Worm (Caenorhabditis elegans) whole organism, L3 larva: Measurements from ENCODE around the gene mog-2.
A peak's percentile ranks its signal among the peaks of the same experiment; 100 is the strongest.

Source experiments
- R02D3.7 ChIP-seq: fragments of 150-350 bp; optimal IDR thresholded peaks from 2 replicates; lab custom pipeline; 2014; ENCODE audit warnings: missing biosample characterization, missing genetic modification characterization
- ZK546.5 ChIP-seq: sonication (generic microtip); optimal IDR thresholded peaks from 2 replicates; lab custom pipeline; 2017; ENCODE audit warnings: missing biosample characterization, missing genetic modification characterization
- aly-2 ChIP-seq: fragments of 150-350 bp; optimal IDR thresholded peaks from 2 replicates; lab custom pipeline; 2014; ENCODE audit warnings: missing biosample characterization, missing genetic modification characterization
- ama-1 ChIP-seq: fragments of 150-350 bp; optimal IDR thresholded peaks from 2 replicates; lab custom pipeline; 2018
- ceh-82 ChIP-seq: fragments of 150-350 bp; optimal IDR thresholded peaks from 2 replicates; lab custom pipeline; 2014; ENCODE audit warnings: missing biosample characterization, missing genetic modification characterization
- ceh-9 ChIP-seq: sonication (generic microtip); optimal IDR thresholded peaks from 2 replicates; lab custom pipeline; 2018; ENCODE audit warnings: missing biosample characterization, missing genetic modification characterization
- daf-12 ChIP-seq: fragments of 150-350 bp; optimal IDR thresholded peaks from 2 replicates; lab custom pipeline; 2014; ENCODE audit warnings: missing biosample characterization, missing genetic modification reagents, missing genetic modification characterization
- egl-27 ChIP-seq: sonication (generic microtip); optimal IDR thresholded peaks from 4 replicates; lab custom pipeline; 2017; ENCODE audit warnings: missing biosample characterization, missing genetic modification reagents, missing genetic modification characterization
- egl-5 ChIP-seq: fragments of 150-350 bp; optimal IDR thresholded peaks from 2 replicates; lab custom pipeline; 2017; ENCODE audit warnings: missing biosample characterization, missing genetic modification reagents, missing genetic modification characterization, inconsistent platforms
- elt-1 ChIP-seq: fragments of 150-350 bp; optimal IDR thresholded peaks from 2 replicates; lab custom pipeline; 2014; ENCODE audit warnings: missing biosample characterization, missing genetic modification characterization
- elt-2 ChIP-seq: sonication (generic microtip); optimal IDR thresholded peaks from 2 replicates; lab custom pipeline; 2016; ENCODE audit warnings: missing genetic modification reagents, mild to moderate bottlenecking, missing genetic modification characterization, missing compliant biosample characterization
- elt-3 ChIP-seq, 3 experiments: fragments of 150-350 bp in 1 of 3; sonication (generic microtip) in 2 of 3; optimal IDR thresholded peaks; 2 replicates in 2 of 3; 4 replicates in 1 of 3; lab custom pipeline; 2014 to 2017; ENCODE audit warnings: missing biosample characterization in 3 of 3, missing genetic modification characterization in 3 of 3
- fkh-10 ChIP-seq: sonication (generic microtip); optimal IDR thresholded peaks from 2 replicates; lab custom pipeline; 2017; ENCODE audit warnings: missing biosample characterization, missing genetic modification reagents, missing genetic modification characterization
- fkh-2 ChIP-seq: fragments of 150-350 bp; optimal IDR thresholded peaks from 2 replicates; lab custom pipeline; 2014; ENCODE audit warnings: missing biosample characterization, missing genetic modification reagents, missing genetic modification characterization
- fos-1 ChIP-seq: fragments of 150-350 bp; optimal IDR thresholded peaks from 2 replicates; lab custom pipeline; 2014; ENCODE audit warnings: missing biosample characterization, missing genetic modification characterization
- jun-1 ChIP-seq: fragments of 150-350 bp; optimal IDR thresholded peaks from 2 replicates; lab custom pipeline; 2014; ENCODE audit warnings: missing biosample characterization, missing genetic modification reagents, missing genetic modification characterization
- lin-39 ChIP-seq: fragments of 150-350 bp; optimal IDR thresholded peaks from 2 replicates; lab custom pipeline; 2018; ENCODE audit warnings: missing biosample characterization, missing genetic modification reagents, missing genetic modification characterization
- lsy-12 ChIP-seq: sonication (generic microtip); optimal IDR thresholded peaks from 2 replicates; lab custom pipeline; 2016; ENCODE audit warnings: mild to moderate bottlenecking, missing genetic modification characterization, missing compliant biosample characterization
- nhr-11 ChIP-seq: fragments of 150-350 bp; optimal IDR thresholded peaks from 2 replicates; lab custom pipeline; 2014; ENCODE audit warnings: missing biosample characterization, missing genetic modification characterization
- nhr-12 ChIP-seq: fragments of 150-350 bp; optimal IDR thresholded peaks from 2 replicates; lab custom pipeline; 2014; ENCODE audit warnings: missing biosample characterization, missing genetic modification characterization
- nhr-25 ChIP-seq: sonication (generic microtip); optimal IDR thresholded peaks from 2 replicates; lab custom pipeline; 2017; ENCODE audit warnings: missing biosample characterization, missing genetic modification characterization
- nhr-28 ChIP-seq: fragments of 150-350 bp; optimal IDR thresholded peaks from 2 replicates; lab custom pipeline; 2014; ENCODE audit warnings: missing biosample characterization, missing genetic modification characterization
- nhr-67 ChIP-seq: fragments of 150-350 bp; optimal IDR thresholded peaks from 2 replicates; lab custom pipeline; 2014; ENCODE audit warnings: missing biosample characterization, missing genetic modification characterization
- nhr-76 ChIP-seq: fragments of 150-350 bp; sonication (generic microtip); optimal IDR thresholded peaks from 5 replicates; lab custom pipeline; 2014; ENCODE audit warnings: missing biosample characterization, missing genetic modification characterization
- nhr-77 ChIP-seq: fragments of 150-350 bp; optimal IDR thresholded peaks from 2 replicates; lab custom pipeline; 2014; ENCODE audit warnings: missing biosample characterization, missing genetic modification characterization
- pha-4 ChIP-seq: fragments of 150-350 bp; optimal IDR thresholded peaks from 2 replicates; lab custom pipeline; 2014; ENCODE audit warnings: missing biosample characterization, missing genetic modification reagents, missing genetic modification characterization
- sea-2 ChIP-seq: fragments of 150-350 bp; sonication (generic microtip); optimal IDR thresholded peaks from 4 replicates; lab custom pipeline; 2014; ENCODE audit warnings: missing biosample characterization, missing genetic modification reagents, missing genetic modification characterization
- skn-1 ChIP-seq: fragments of 150-350 bp; optimal IDR thresholded peaks from 2 replicates; lab custom pipeline; 2014; ENCODE audit warnings: missing biosample characterization, missing genetic modification characterization
- tbx-2 ChIP-seq: sonication (generic microtip); optimal IDR thresholded peaks from 2 replicates; lab custom pipeline; 2016; ENCODE audit warnings: mild to moderate bottlenecking, missing genetic modification characterization, missing compliant biosample characterization
- unc-39 ChIP-seq: sonication (generic microtip); optimal IDR thresholded peaks from 4 replicates; lab custom pipeline; 2017; ENCODE audit warnings: missing biosample characterization, missing genetic modification characterization
- unc-62 ChIP-seq: fragments of 150-350 bp; sonication (generic microtip); optimal IDR thresholded peaks from 4 replicates; lab custom pipeline; 2014; ENCODE audit warnings: missing biosample characterization, missing genetic modification reagents, missing genetic modification characterization
- zag-1 ChIP-seq: fragments of 150-350 bp; optimal IDR thresholded peaks from 2 replicates; lab custom pipeline; 2014; ENCODE audit warnings: missing biosample characterization, missing genetic modification characterization
- ztf-11 ChIP-seq: fragments of 150-350 bp; optimal IDR thresholded peaks from 2 replicates; lab custom pipeline; 2014; ENCODE audit warnings: missing biosample characterization, missing genetic modification characterization
- ztf-4 ChIP-seq: fragments of 150-350 bp; optimal IDR thresholded peaks from 2 replicates; lab custom pipeline; 2014; ENCODE audit warnings: missing biosample characterization, missing genetic modification characterization

mog-2 gene

DNA sequence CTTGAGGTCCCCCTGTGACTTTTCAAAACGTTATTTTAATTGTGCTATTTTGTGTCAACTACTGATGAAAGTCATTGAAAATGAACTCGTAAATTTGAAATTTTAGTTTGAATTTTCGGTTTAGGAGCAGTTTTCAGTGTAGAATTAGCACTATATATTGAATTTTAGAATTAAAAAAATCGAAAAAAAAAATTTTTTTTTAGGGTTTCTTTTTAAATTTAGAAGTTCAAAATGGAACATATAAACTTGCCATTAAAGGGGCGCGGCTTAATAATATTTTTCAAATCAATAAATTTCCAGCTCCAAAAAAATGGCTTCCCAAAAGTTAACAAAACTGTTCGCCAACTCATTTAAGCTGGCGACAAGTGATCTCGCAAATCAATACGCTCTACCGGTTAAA lies 26.7 kb downstream of the mog-2 start, which contains the start of gene H20J04.9:
H20J04.9 (plus strand) TSS at position 301 of the 400 bp plus-strand sequence.
- no peak for TF ChIP-seq jun-1 (tag; lab: Kevin White, UChicago)
- TF ChIP-seq aly-2 (tag; lab: Kevin White, UChicago), result no peak
- TF ChIP-seq tbx-2 (tag; lab: Kevin White, UChicago), result no peak
- no peak for TF ChIP-seq nhr-11
- no peak for TF ChIP-seq sea-2 (GFP tag; lab: Kevin White, UChicago)
- TF ChIP-seq nhr-77 (tag; lab: Kevin White, UChicago), result no peak
- no peak for TF ChIP-seq ceh-82 (tag; lab: Kevin White, UChicago)
- TF ChIP-seq ztf-4 (tag; lab: Kevin White, UChicago), result no peak
- no peak for TF ChIP-seq elt-1 (tag; lab: Kevin White, UChicago)
- TF ChIP-seq zag-1, result no peak
- TF ChIP-seq daf-12, result no peak
- TF ChIP-seq fkh-10, result no peak
- no peak for TF ChIP-seq elt-3 (tag; optimal IDR thresholded peaks at IDR 0.05; lab: Kevin White, UChicago)
- no peak for TF ChIP-seq pha-4 (tag; lab: Kevin White, UChicago)
- TF ChIP-seq elt-2 (tag; lab: Kevin White, UChicago), result no peak
- no peak for TF ChIP-seq egl-27

DNA sequence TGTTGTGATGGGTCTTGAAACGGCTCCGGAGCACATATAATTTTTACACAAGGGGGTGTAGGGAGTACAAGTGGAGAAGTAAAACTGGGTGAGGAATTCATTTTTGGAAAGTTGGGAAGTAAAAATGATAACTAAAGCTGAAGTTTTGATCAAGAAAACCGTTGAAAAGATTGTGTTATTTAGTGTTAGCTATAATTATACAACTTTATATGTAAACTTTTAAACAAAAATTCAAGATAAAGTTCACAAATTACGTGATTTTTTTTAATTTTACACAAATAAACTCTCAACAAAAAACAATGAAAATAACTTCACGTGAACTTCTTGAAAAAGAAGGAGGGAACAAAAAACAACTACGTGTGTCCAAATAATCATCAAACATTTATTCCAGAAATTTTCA lies 31.1 kb downstream of the mog-2 start, which contains the start of the genes H20J04.7 and H20J04.1:
H20J04.7 (minus strand) TSS at position 101 of the 400 bp plus-strand sequence.
H20J04.1 (plus strand) TSS at position 397 of the 400 bp plus-strand sequence.
- TF ChIP-seq egl-5 (tag; lab: Kevin White, UChicago) (no peak), lsy-12 (tag; lab: Kevin White, UChicago) (no peak), unc-39 (tag; lab: Kevin White, UChicago) (no peak), fkh-2 (tag; lab: Kevin White, UChicago) (no peak), unc-62 (no peak)

DNA sequence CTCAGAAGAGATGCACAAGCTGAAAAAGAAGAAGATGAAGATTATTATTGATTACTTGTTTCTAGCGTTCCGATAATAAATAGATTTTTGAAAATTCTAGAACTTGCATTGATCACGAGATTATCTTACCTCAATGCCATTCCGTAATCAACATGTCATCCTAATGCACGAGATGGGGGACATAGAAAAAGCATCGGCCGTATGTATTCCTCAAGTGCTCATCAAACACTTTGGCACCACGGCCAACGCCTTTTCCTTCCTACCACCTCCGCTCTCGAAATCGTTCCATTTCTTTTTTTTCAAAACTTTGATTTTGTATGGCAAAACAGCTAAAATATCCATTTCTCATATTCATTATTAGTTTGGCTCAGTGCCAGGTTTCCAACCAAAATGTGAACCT lies 34.6 kb downstream of the mog-2 start, which contains the start of gene lat-2:
lat-2 (plus strand) TSS at position 301 of the 400 bp plus-strand sequence.
- TF ChIP-seq egl-27 (no peak), skn-1 (tag; lab: Kevin White, UChicago) (no peak), fkh-2 (tag; lab: Kevin White, UChicago) (no peak), ZK546.5 (tag; lab: Kevin White, UChicago) (no peak), daf-12 (no peak), elt-3 (tag; optimal IDR thresholded peaks at IDR 0.05; lab: Kevin White, UChicago) (no peak), elt-2 (tag; lab: Kevin White, UChicago) (no peak), R02D3.7 (no peak), lsy-12 (tag; lab: Kevin White, UChicago) (no peak), lin-39 (tag; lab: Kevin White, UChicago) (no peak), egl-5 (tag; lab: Kevin White, UChicago) (no peak), nhr-11 (no peak), nhr-12 (no peak), fos-1 (tag; lab: Kevin White, UChicago) (no peak), nhr-77 (tag; lab: Kevin White, UChicago) (no peak), ztf-11 (tag; lab: Kevin White, UChicago) (no peak), elt-1 (tag; lab: Kevin White, UChicago) (no peak), aly-2 (tag; lab: Kevin White, UChicago) (no peak), ama-1 (lab: Kevin White, UChicago) (no peak)

DNA sequence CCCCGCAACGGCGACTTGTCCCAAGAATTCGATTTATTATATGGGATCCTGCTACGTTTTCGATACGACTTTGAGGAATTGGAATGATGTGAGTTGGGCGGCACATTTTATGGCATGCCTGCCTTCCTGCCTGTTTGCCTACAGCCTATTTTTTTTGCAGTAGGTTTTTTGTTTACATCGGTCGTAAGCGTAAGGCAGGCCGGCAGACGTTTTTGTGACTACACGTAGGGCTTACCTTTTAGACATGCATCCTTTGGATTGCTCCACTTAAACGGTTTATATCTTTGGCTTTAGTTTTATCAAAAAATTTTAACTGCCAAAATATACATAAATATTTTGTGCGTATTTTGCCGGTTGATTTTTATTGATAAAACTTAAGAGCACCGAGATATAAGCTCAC lies 35.1 kb downstream of the mog-2 start:
- no peak for TF ChIP-seq elt-1 (tag; lab: Kevin White, UChicago)
- TF ChIP-seq R02D3.7, result no peak
- TF ChIP-seq egl-5 (tag; lab: Kevin White, UChicago), result no peak
- TF ChIP-seq nhr-67 (tag; lab: Kevin White, UChicago), result no peak
- TF ChIP-seq ceh-9 (tag; lab: Kevin White, UChicago), result no peak
- TF ChIP-seq zag-1, result no peak

DNA sequence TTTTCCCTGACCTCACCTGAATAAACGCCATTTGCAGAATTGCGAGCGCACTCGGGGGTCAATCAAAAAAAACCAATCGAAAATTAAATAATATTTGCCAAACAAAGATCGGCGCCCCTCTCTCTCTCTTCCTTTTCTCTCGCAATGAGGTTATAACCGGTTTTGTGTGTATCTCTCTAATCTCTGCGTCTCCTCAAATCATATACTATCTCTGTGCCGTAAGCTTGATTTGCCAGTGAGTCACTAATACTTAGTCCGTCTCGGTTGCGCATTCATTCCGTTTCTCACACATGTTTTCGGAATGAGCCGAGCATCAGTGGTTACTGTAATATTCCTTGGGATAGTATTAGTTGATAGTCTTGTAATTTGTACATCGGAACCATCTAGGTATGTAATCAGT lies 37.9 kb downstream of the mog-2 start:
- TF ChIP-seq pha-4 (tag; lab: Kevin White, UChicago) (peak; percentile 41), nhr-76 (tag; lab: Kevin White, UChicago) (no peak), nhr-28 (tag; lab: Kevin White, UChicago) (no peak), nhr-25 (tag; lab: Kevin White, UChicago) (peak; percentile 54)
